Fruit fly (Drosophila melanogaster) whole organism, wandering third instar larva: Measurements from ENCODE around the gene CG31294.
A peak's percentile ranks its signal among the peaks of the same experiment; 100 is the strongest.

Experiments
- Myc ChIP-seq: fragments of >200 bp; optimal IDR thresholded peaks from 2 replicates; lab custom pipeline; 2017
- OdsH ChIP-seq: fragments of 200-800 bp; sonication (Bioruptor generic); optimal IDR thresholded peaks from 2 replicates; lab custom pipeline; 2016; ENCODE audit warnings: missing biosample characterization, mild to moderate bottlenecking, missing genetic modification characterization
- fru ChIP-seq: fragments of 200-800 bp; sonication (Bioruptor generic); optimal IDR thresholded peaks from 3 replicates; lab custom pipeline; 2016; ENCODE audit warnings: missing biosample characterization, mild to moderate bottlenecking, missing genetic modification characterization
- psq ChIP-seq: fragments of 200-800 bp; sonication (Bioruptor generic); optimal IDR thresholded peaks from 3 replicates; lab custom pipeline; 2017; ENCODE audit warnings: missing biosample characterization, mild to moderate bottlenecking, missing genetic modification characterization, moderate library complexity

dm6 chr3R:15688441-15688840, 27.9 kb downstream of the CG31294 start:
- TF ChIP-seq OdsH (GFP tag; lab: Kevin White, UChicago) = no peak
- TF ChIP-seq fru (GFP tag; lab: Kevin White, UChicago) = no peak
- no peak for TF ChIP-seq psq
- TF ChIP-seq Myc (lab: Kevin White, UChicago) = peak; percentile 46
